Worm (Caenorhabditis elegans): ENCODE measurements around the gene twk-49.

DNA sequence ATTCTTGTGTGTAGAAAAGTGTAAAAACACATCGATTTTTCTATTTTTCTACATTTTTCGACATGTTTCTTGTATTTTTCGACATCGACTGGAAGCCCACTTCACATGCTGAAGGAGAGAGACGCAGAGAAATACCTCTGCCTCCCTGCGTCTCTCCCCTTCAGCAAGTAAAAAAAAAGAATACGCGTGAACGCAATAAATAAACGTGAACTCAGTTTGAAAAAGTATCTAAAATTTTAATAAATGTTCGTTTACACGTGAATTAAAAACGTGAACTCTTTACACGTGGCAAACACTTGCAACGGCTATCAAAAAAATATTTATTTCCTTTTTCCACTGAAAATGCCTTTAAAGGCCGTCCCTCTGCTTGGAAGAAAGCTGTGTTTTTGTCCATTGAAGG, 3.9 kb upstream of the twk-49 start, which contains the start of gene R05G9.1:
- TF ChIP-seq klf-2 (GFP tag; conservative IDR thresholded peaks at IDR 0.05) = no peak
- TF ChIP-seq ref-1 (GFP tag; conservative IDR thresholded peaks at IDR 0.05) = no peak
- no peak for TF ChIP-seq flt-1 (GFP tag; IDR thresholded peaks at IDR 0.05)
- TF ChIP-seq ztf-29 (GFP tag; IDR thresholded peaks at IDR 0.05) = no peak
- TF ChIP-seq tab-1 (GFP tag; IDR thresholded peaks at IDR 0.05) = no peak

Data from whole organism, midembryonic.